Worm (Caenorhabditis elegans): ENCODE results near the gene C13A2.12.

DNA sequence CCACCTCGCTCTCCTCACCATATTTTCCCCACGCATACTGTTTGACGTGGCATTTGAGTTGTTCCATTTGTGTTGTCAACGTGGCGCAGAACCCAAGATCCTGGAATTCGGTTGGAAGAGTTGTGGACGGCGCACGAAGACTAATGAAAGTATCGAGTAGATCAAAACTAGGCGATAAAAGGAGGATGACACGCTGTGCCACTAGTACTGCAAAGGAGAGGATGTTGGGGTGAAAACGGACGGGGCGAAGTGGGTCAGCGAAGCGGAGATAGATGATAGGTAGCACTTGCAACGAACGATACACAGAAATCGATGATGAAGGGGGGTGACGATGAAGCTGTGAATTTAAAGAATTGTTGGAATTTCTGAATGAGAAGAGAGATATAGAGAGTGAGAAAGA is 12.1 kb upstream of the C13A2.12 start, which contains the start of gene C05C8.7:
- TF ChIP-seq elt-2 (tag; optimal IDR thresholded peaks at IDR 0.05), result no peak
- TF ChIP-seq fkh-10 (GFP tag; optimal IDR thresholded peaks at IDR 0.05), result no peak
- TF ChIP-seq ceh-82 (tag; optimal IDR thresholded peaks at IDR 0.05), result no peak
- no peak for TF ChIP-seq egl-27 (tag; optimal IDR thresholded peaks at IDR 0.05)
- TF ChIP-seq skn-1 (tag; optimal IDR thresholded peaks at IDR 0.05), result no peak
- no peak for TF ChIP-seq tbx-2 (tag; optimal IDR thresholded peaks at IDR 0.05)
- TF ChIP-seq unc-30 (tag; optimal IDR thresholded peaks at IDR 0.05), result no peak
- TF ChIP-seq nhr-76 (tag; optimal IDR thresholded peaks at IDR 0.05), result no peak
- no peak for TF ChIP-seq nhr-28 (tag; optimal IDR thresholded peaks at IDR 0.05)

Data from whole organism, L1 larva.